Worm (Caenorhabditis elegans) whole organism, L1 larva: Measurements from ENCODE around the gene T23F6.2.

ENCODE experiments used
- C04F5.9 ChIP-seq: sonication (generic microtip); optimal IDR thresholded peaks from 2 replicates; lab custom pipeline; 2016; ENCODE audit warnings: missing genetic modification characterization, missing compliant biosample characterization
- C16A3.4 ChIP-seq: fragments of 150-350 bp; optimal IDR thresholded peaks from 2 replicates; lab custom pipeline; 2014; ENCODE audit warnings: missing biosample characterization, missing genetic modification characterization
- alr-1 ChIP-seq: fragments of 200-800 bp; sonication (Bioruptor generic); optimal IDR thresholded peaks from 2 replicates; lab custom pipeline; 2018; ENCODE audit warnings: borderline replicate concordance, mild to moderate bottlenecking, missing genetic modification characterization, missing compliant biosample characterization
- ceh-63 ChIP-seq: fragments of 200-800 bp; sonication (Bioruptor generic); optimal IDR thresholded peaks from 2 replicates; lab custom pipeline; 2018; ENCODE audit warnings: mild to moderate bottlenecking, missing genetic modification characterization, missing compliant biosample characterization
- ceh-82 ChIP-seq, 3 experiments: fragments of 150-350 bp in 1 of 3; sonication (generic microtip) in 2 of 3; optimal IDR thresholded peaks; 2 replicates each; lab custom pipeline; 2014 to 2017; ENCODE audit warnings: missing biosample characterization in 3 of 3, missing genetic modification characterization in 3 of 3
- ceh-88 ChIP-seq: fragments of 200-800 bp; sonication (Bioruptor generic); IDR thresholded peaks from 2 replicates; pipeline ENCODE4 v1.3.6; 2022; ENCODE audit warnings: missing genetic modification characterization, missing compliant biosample characterization
- ces-1 ChIP-seq: fragments of 150-350 bp; optimal IDR thresholded peaks from 2 replicates; lab custom pipeline; 2014; ENCODE audit warnings: missing biosample characterization, missing genetic modification reagents, missing genetic modification characterization
- dpl-1 ChIP-seq, 3 experiments: fragments of 150-350 bp in 2 of 3; sonication (generic microtip) in 1 of 3; optimal IDR thresholded peaks; 2 replicates each; lab custom pipeline; 2014 to 2017; ENCODE audit warnings: missing biosample characterization in 3 of 3, missing genetic modification characterization in 3 of 3, missing genetic modification reagents in 3 of 3
- efl-1 ChIP-seq, 4 experiments: fragments of 150-350 bp; optimal IDR thresholded peaks in 3 of 4; peaks in 1 of 4; 1 replicate in 1 of 4; 2 replicates in 3 of 4; lab custom pipeline; 2014; ENCODE audit warnings: missing biosample characterization in 2 of 4, missing genetic modification characterization in 2 of 4, missing genetic modification reagents in 2 of 4
- efl-3 ChIP-seq: fragments of 200-800 bp; sonication (Bioruptor generic); optimal IDR thresholded peaks from 2 replicates; lab custom pipeline; 2018; ENCODE audit warnings: mild to moderate bottlenecking, missing genetic modification characterization, missing compliant biosample characterization
- elt-2 ChIP-seq: sonication (generic microtip); optimal IDR thresholded peaks from 2 replicates; lab custom pipeline; 2016; ENCODE audit warnings: missing genetic modification characterization, mild to moderate bottlenecking, inconsistent platforms, missing compliant biosample characterization, missing genetic modification reagents
- fkh-10 ChIP-seq: sonication (generic microtip); optimal IDR thresholded peaks from 2 replicates; lab custom pipeline; 2017; ENCODE audit warnings: missing biosample characterization, missing genetic modification reagents, missing genetic modification characterization
- fos-1 ChIP-seq: fragments of 150-350 bp; optimal IDR thresholded peaks from 2 replicates; lab custom pipeline; 2014; ENCODE audit warnings: missing biosample characterization, missing genetic modification characterization
- irx-1 ChIP-seq: sonication (generic microtip); optimal IDR thresholded peaks from 2 replicates; lab custom pipeline; 2016; ENCODE audit warnings: missing genetic modification characterization, missing compliant biosample characterization
- jun-1 ChIP-seq: fragments of 150-350 bp; optimal IDR thresholded peaks from 2 replicates; lab custom pipeline; 2014; ENCODE audit warnings: missing biosample characterization, missing genetic modification reagents, missing genetic modification characterization
- lin-13 ChIP-seq: fragments of 150-350 bp; optimal IDR thresholded peaks from 2 replicates; lab custom pipeline; 2014; ENCODE audit warnings: missing biosample characterization, missing genetic modification reagents, missing genetic modification characterization
- lin-14 ChIP-seq: fragments of 200-800 bp; sonication (Bioruptor generic); optimal IDR thresholded peaks from 2 replicates; lab custom pipeline; 2018; ENCODE audit warnings: mild to moderate bottlenecking, missing genetic modification characterization, moderate library complexity, missing compliant biosample characterization
- lin-39 ChIP-seq: fragments of 150-350 bp; optimal IDR thresholded peaks from 2 replicates; lab custom pipeline; 2014; ENCODE audit warnings: missing biosample characterization, missing genetic modification reagents, missing genetic modification characterization
- lsy-2 ChIP-seq, 2 experiments: fragments of 150-350 bp; optimal IDR thresholded peaks; 2 replicates each; lab custom pipeline; 2014; ENCODE audit warnings: missing biosample characterization in 2 of 2, missing genetic modification characterization in 2 of 2
- mdl-1 ChIP-seq, 2 experiments: fragments of 150-350 bp; optimal IDR thresholded peaks; 2 replicates each; lab custom pipeline; 2014 to 2017; ENCODE audit warnings: missing biosample characterization in 2 of 2, missing genetic modification characterization in 2 of 2, inconsistent platforms in 1 of 2
- nhr-237 ChIP-seq: fragments of 150-350 bp; optimal IDR thresholded peaks from 2 replicates; lab custom pipeline; 2014; ENCODE audit warnings: missing biosample characterization, missing genetic modification characterization
- nhr-28 ChIP-seq: fragments of 150-350 bp; optimal IDR thresholded peaks from 2 replicates; lab custom pipeline; 2014; ENCODE audit warnings: missing biosample characterization, missing genetic modification characterization
- nhr-47 ChIP-seq: sonication (generic microtip); optimal IDR thresholded peaks from 2 replicates; lab custom pipeline; 2016; ENCODE audit warnings: mild to moderate bottlenecking, missing genetic modification characterization, moderate library complexity, missing compliant biosample characterization
- nhr-90 ChIP-seq: sonication (generic microtip); optimal IDR thresholded peaks from 2 replicates; lab custom pipeline; 2016; ENCODE audit warnings: mild to moderate bottlenecking, missing genetic modification characterization, missing compliant biosample characterization; ENCODE audit not compliant: poor library complexity
- pag-3 ChIP-seq: sonication (generic microtip); optimal IDR thresholded peaks from 2 replicates; lab custom pipeline; 2017; ENCODE audit warnings: missing genetic modification characterization, mild to moderate bottlenecking, missing compliant biosample characterization, antibody characterized with exemption, borderline replicate concordance; ENCODE audit not compliant: insufficient read depth
- snu-23 ChIP-seq: sonication (generic microtip); optimal IDR thresholded peaks from 2 replicates; lab custom pipeline; 2016; ENCODE audit warnings: missing genetic modification characterization, missing compliant biosample characterization
- sup-37 ChIP-seq: fragments of 200-800 bp; sonication (Bioruptor generic); optimal IDR thresholded peaks from 2 replicates; lab custom pipeline; 2018; ENCODE audit warnings: mild to moderate bottlenecking, missing genetic modification characterization, missing compliant biosample characterization
- swsn-7 ChIP-seq: sonication (generic microtip); optimal IDR thresholded peaks from 2 replicates; lab custom pipeline; 2016; ENCODE audit warnings: missing genetic modification characterization, missing compliant biosample characterization
- tbx-2 ChIP-seq: sonication (generic microtip); optimal IDR thresholded peaks from 2 replicates; lab custom pipeline; 2016; ENCODE audit warnings: missing genetic modification characterization, missing compliant biosample characterization
- unc-130 ChIP-seq: fragments of 150-350 bp; optimal IDR thresholded peaks from 2 replicates; lab custom pipeline; 2017; ENCODE audit warnings: missing biosample characterization, missing genetic modification characterization, inconsistent platforms
- unc-86 ChIP-seq: sonication (generic microtip); optimal IDR thresholded peaks from 2 replicates; lab custom pipeline; 2016; ENCODE audit warnings: missing genetic modification characterization, missing compliant biosample characterization
- unc-98 ChIP-seq: fragments of 200-800 bp; sonication (Bioruptor generic); IDR thresholded peaks from 2 replicates; pipeline ENCODE4 v1.3.6; 2022; ENCODE audit warnings: missing genetic modification characterization, missing compliant biosample characterization
- xbp-1 ChIP-seq: sonication (generic microtip); optimal IDR thresholded peaks from 2 replicates; lab custom pipeline; 2016; ENCODE audit warnings: missing genetic modification characterization, missing compliant biosample characterization
- zag-1 ChIP-seq: fragments of 150-350 bp; optimal IDR thresholded peaks from 2 replicates; lab custom pipeline; 2014; ENCODE audit warnings: missing biosample characterization, missing genetic modification characterization
- zip-4 ChIP-seq: fragments of 200-800 bp; sonication (Bioruptor generic); optimal IDR thresholded peaks from 2 replicates; lab custom pipeline; 2018; ENCODE audit warnings: mild to moderate bottlenecking, missing genetic modification characterization, moderate library complexity, missing compliant biosample characterization

The T23F6.2 gene

DNA sequence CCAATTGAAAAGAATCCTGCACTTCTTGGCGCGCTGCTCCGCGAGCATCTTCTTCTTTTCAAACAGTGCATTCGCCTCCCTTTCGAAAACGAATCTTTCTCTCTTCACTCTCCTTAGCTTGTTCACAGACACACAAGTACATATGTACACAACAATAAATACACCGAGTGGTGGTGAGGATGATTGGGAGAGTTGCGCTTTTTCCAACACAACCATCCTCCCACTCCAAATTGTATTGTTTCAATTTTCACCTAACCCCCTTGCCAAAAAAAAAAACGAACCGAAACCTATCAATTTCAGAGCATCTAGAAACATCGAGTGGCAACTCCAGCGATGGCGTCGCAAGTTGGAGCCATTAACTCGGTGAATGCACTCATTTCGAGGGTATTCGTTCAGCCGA, 25.1 kb downstream of the T23F6.2 start, which contains the start of gene inx-6:
TSS of gene inx-6 (plus strand) at position 301 of the 400 bp plus-strand sequence.
- no peak for TF ChIP-seq ceh-63 (GFP tag; lab: Kevin White, UChicago)
- TF ChIP-seq efl-1 (optimal IDR thresholded peaks at IDR 0.05; lab: Kevin White, UChicago) = no peak
- TF ChIP-seq efl-1 (GFP tag; optimal IDR thresholded peaks at IDR 0.05 in 1 of 2; lab: Kevin White, UChicago) = peak in 1 of 2 experiments; percentile 2

DNA sequence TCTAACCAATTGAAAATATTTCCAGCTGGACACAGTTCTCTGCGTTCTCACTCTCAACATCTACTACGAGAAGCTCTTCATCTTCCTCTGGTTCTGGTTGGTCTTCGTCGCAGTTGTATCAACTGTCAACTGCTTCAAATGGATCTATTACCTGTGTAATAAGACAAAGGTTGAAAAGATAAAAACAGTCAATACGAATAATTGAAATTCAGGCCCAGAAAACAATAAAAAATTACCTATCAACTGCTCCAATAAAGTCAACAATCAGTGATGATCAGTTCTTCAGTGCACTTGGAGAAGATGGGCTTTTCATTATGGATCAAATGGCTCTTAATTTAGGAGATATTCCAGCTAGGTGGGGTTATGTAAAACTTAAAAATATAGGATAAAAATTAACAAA, 27.6 kb downstream of the T23F6.2 start:
- TF ChIP-seq ceh-82 (tag; optimal IDR thresholded peaks at IDR 0.05; lab: Kevin White, UChicago) = no peak
- TF ChIP-seq nhr-237 = no peak
- TF ChIP-seq sup-37 (GFP tag; lab: Kevin White, UChicago) = no peak
- TF ChIP-seq mdl-1 (tag; optimal IDR thresholded peaks at IDR 0.05; lab: Kevin White, UChicago) = no peak
- no peak for TF ChIP-seq ces-1 (GFP tag; lab: Kevin White, UChicago)
- TF ChIP-seq nhr-28 (tag; lab: Kevin White, UChicago) = no peak
- no peak for TF ChIP-seq ceh-88
- no peak for TF ChIP-seq irx-1 (tag; lab: Kevin White, UChicago)
- TF ChIP-seq tbx-2 (tag; lab: Kevin White, UChicago) = no peak
- no peak for TF ChIP-seq ceh-63 (GFP tag; lab: Kevin White, UChicago)
- TF ChIP-seq, all 84 proteins: peak for 0

DNA sequence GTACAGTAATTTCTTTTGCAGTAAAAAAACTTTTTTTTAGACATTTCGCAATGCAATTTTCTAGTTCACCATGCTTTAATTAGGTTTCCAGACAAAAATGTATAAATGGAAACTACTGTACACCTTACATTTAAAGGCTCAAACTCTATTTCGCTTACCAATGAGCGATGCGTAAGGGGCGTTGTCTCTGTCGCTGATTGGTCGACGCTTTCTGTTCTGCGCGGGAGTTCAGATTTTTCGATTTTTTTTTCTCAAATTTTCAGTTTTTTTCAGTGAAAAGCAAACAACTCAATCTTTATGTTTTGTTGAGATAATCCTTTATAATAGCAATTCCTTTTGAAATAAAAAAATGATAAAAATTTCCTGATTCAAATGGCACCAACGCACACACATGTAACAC, 33.0 kb downstream of the T23F6.2 start:
- TF ChIP-seq dpl-1 (GFP tag; optimal IDR thresholded peaks at IDR 0.05; lab: Kevin White, UChicago) (peak in 1 of 3 experiments; percentile 9), ceh-82 (tag; optimal IDR thresholded peaks at IDR 0.05; lab: Kevin White, UChicago) (no peak)
- TF ChIP-seq, all 84 proteins: peak for 1

DNA sequence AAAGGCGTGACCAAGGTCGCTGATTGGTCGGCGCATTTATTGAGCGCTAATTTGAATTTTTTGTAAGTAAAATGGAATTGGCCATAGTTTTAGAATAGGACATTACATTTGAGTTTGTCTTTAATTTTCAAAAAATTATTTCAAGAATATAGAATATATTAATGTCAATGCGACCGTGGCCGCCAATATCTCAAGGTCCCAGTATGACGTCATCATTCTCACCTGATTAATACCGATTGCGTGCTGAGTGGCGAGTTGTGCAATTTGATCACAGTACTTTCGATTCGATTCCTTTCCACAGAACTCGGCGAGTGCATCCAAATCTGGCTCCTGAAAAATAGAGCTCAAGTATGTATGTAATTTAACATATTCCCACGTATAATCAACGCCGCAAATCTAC, 34.5 kb downstream of the T23F6.2 start:
- TF ChIP-seq lin-39 (tag; lab: Kevin White, UChicago) (no peak), efl-1 (optimal IDR thresholded peaks at IDR 0.05; lab: Kevin White, UChicago) (no peak), efl-1 (GFP tag; optimal IDR thresholded peaks at IDR 0.05 in 1 of 2; lab: Kevin White, UChicago) (peak in 1 of 2 experiments; percentile 75)

DNA sequence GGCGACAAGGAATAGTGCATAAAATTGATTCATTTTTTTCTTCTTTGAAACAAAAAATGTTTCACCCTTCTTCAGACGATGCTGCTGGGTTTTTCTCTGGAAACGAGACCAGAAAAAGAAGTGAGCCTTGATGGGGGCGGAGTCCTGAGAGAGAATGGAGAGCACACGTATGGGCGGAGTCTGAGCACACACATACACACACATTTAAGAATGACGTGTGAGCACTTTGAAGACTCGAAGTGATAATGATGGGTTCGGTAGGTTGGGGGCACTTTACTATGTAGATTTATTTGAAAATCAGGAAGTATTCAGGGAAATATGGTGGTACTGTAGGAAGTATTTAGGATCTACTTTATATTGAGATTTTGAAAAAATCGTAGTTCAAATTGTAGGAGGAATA, 36.3 kb downstream of the T23F6.2 start, which contains the start of gene flp-9:
TSS of gene flp-9 (minus strand) at position 101 of the 400 bp plus-strand sequence.
- TF ChIP-seq nhr-237 = no peak
- TF ChIP-seq zip-4 = no peak
- TF ChIP-seq swsn-7 = no peak
- no peak for TF ChIP-seq C04F5.9
- TF ChIP-seq unc-130 = no peak
- no peak for TF ChIP-seq nhr-90 (tag; lab: Kevin White, UChicago)
- no peak for TF ChIP-seq lin-39 (tag; lab: Kevin White, UChicago)
- TF ChIP-seq fkh-10 (GFP tag; lab: Kevin White, UChicago) = no peak
- no peak for TF ChIP-seq irx-1 (tag; lab: Kevin White, UChicago)
- TF ChIP-seq, all 84 proteins: peak for 0

DNA sequence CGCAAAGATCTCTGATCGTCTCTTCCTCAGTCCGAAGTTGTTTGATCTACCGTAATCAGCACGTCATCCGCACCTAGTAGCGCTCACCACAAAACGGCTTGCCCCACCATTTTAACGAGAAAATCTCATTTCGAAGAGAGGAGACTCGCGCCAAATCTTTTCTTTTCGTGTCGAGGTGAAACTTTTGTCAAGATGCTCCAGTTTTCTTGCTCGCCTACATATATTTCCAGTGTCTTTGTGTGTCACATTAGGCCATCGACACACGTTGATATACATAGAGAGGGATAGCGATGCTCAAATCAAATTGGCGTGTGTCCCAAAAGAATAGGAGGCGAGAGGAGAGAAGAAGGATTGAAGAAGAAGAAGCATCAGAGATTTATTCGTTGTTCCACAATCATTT, 41.6 kb downstream of the T23F6.2 start:
- TF ChIP-seq snu-23 (no peak), lin-14 (peak; percentile 78), lsy-2 (tag; optimal IDR thresholded peaks at IDR 0.05; lab: Kevin White, UChicago) (peak in 1 of 2 experiments; percentile 16), fkh-10 (GFP tag; lab: Kevin White, UChicago) (peak; percentile 87)

DNA sequence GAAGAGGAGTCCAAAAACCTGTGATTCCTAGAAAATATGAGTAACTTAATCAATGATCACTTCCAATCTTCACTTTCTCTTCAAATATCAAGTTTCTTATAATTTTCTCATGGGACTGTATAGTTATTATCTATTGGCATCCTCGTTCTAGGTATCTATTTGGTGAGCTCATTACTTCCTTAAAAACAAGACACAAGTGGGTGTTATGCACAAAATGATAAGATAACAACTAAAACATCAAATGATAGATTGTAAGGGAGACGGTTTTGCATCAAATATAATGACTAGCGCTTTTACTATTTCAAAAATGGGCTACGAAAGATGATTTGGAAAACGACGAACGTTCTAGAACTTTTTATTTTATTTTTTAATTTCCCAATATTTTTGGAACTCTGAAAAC, 43.9 kb downstream of the T23F6.2 start, which contains the start of gene ZK897.10:
TSS of gene ZK897.10 (plus strand) at position 285 of the 400 bp plus-strand sequence.
- TF ChIP-seq elt-2 (tag; lab: Kevin White, UChicago) (peak; percentile 53), pag-3 (tag; lab: Kevin White, UChicago) (no peak), jun-1 (tag; lab: Kevin White, UChicago) (peak; percentile 34)

DNA sequence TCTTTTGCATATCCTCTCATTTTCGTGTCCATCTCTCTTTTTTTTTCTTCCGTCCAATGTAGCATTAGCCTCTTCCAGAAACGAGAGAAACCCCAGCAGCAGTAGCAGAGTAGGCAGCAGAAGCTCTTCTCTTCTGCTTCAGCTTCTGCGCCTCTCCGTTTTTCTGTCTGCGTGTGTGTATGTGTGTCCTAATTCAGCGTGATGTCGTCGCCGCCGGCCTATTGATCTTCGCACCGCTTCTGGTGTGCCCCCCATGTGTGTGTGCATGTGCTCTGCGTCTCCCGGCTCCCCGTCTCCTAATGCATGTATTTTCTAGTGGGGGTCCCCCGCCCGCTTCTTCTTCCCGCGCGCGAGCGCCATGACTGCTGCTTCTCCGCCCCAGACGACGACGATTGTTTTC, 50.3 kb downstream of the T23F6.2 start:
- peak; percentile 18 for TF ChIP-seq zag-1 (tag; lab: Kevin White, UChicago)
- peak; percentile 75 for TF ChIP-seq unc-86
- peak; percentile 95 for TF ChIP-seq lin-14
- no peak for TF ChIP-seq alr-1 (tag; lab: Kevin White, UChicago)
- TF ChIP-seq efl-3 (GFP tag; lab: Kevin White, UChicago) = no peak
- no peak for TF ChIP-seq nhr-90 (tag; lab: Kevin White, UChicago)
- TF ChIP-seq fkh-10 (GFP tag; lab: Kevin White, UChicago) = peak; percentile 68
- peak; percentile 29 for TF ChIP-seq xbp-1 (tag; lab: Kevin White, UChicago)
- TF ChIP-seq zip-4 = no peak
- TF ChIP-seq jun-1 (tag; lab: Kevin White, UChicago) = peak; percentile 36
- TF ChIP-seq nhr-47 = peak; percentile 78
- no peak for TF ChIP-seq C16A3.4
- peak; percentile 33 for TF ChIP-seq irx-1 (tag; lab: Kevin White, UChicago)
- no peak for TF ChIP-seq unc-98
- TF ChIP-seq fos-1 = no peak
- no peak for TF ChIP-seq ces-1 (GFP tag; lab: Kevin White, UChicago)
- no peak for TF ChIP-seq lin-13 (GFP tag; lab: Kevin White, UChicago)
